Fruit fly (Drosophila melanogaster) whole organism, wandering third instar larva: ENCODE results near the gene Cka.
A peak's percentile ranks its signal among the peaks of the same experiment; 100 is the strongest.

Experiments used
- Abd-B ChIP-seq: fragments of >200 bp; optimal IDR thresholded peaks from 2 replicates; lab custom pipeline; 2017; ENCODE audit warnings: missing biosample characterization, missing genetic modification characterization
- CG32264 ChIP-seq: fragments of 200-800 bp; sonication (Bioruptor generic); optimal IDR thresholded peaks from 2 replicates; lab custom pipeline; 2016; ENCODE audit warnings: missing biosample characterization, missing genetic modification characterization
- CG9705 ChIP-seq: fragments of 200-800 bp; sonication (Bioruptor generic); optimal IDR thresholded peaks from 2 replicates; lab custom pipeline; 2018; ENCODE audit warnings: missing biosample characterization, mild to moderate bottlenecking, missing genetic modification characterization
- CrebA ChIP-seq: fragments of 200-800 bp; sonication (Bioruptor generic); optimal IDR thresholded peaks from 2 replicates; lab custom pipeline; 2016; ENCODE audit warnings: missing biosample characterization, mild to moderate bottlenecking, missing genetic modification characterization, borderline replicate concordance
- Dfd ChIP-seq: fragments of >200 bp; optimal IDR thresholded peaks from 2 replicates; lab custom pipeline; 2017; ENCODE audit warnings: missing biosample characterization, missing genetic modification characterization
- Dif ChIP-seq: fragments of 200-275, 200-300 bp; sonication (Bioruptor generic); optimal IDR thresholded peaks from 2 replicates; lab custom pipeline; 2018; ENCODE audit warnings: missing biosample characterization, missing genetic modification characterization; ENCODE audit not compliant: partially characterized antibody
- GATAd ChIP-seq: sonication (Bioruptor generic); optimal IDR thresholded peaks from 2 replicates; lab custom pipeline; 2016; ENCODE audit warnings: missing biosample characterization, missing genetic modification characterization
- HLH106 ChIP-seq: fragments of 200-800 bp; optimal IDR thresholded peaks from 3 replicates; lab custom pipeline; 2019; ENCODE audit warnings: missing biosample characterization, mild to moderate bottlenecking, missing genetic modification characterization, moderate library complexity
- Hnf4 ChIP-seq: fragments of 200-800 bp; sonication (Bioruptor generic); optimal IDR thresholded peaks from 2 replicates; lab custom pipeline; 2016; ENCODE audit warnings: missing biosample characterization, mild to moderate bottlenecking, missing genetic modification characterization
- Hr83 ChIP-seq: fragments of 200-300 bp; sonication (Bioruptor generic); optimal IDR thresholded peaks from 2 replicates; lab custom pipeline; 2016; ENCODE audit warnings: missing biosample characterization, mild to moderate bottlenecking, missing genetic modification characterization, moderate library complexity; ENCODE audit not compliant: poor library complexity, severe bottlenecking
- Jra ChIP-seq: sonication (Bioruptor generic); optimal IDR thresholded peaks from 2 replicates; lab custom pipeline; 2016; ENCODE audit warnings: missing biosample characterization, missing genetic modification characterization
- N ChIP-seq: fragments of >200 bp; optimal IDR thresholded peaks from 2 replicates; lab custom pipeline; 2018; ENCODE audit warnings: missing biosample characterization, missing external identifiers, missing genetic modification characterization
- OdsH ChIP-seq: fragments of 200-800 bp; sonication (Bioruptor generic); optimal IDR thresholded peaks from 2 replicates; lab custom pipeline; 2016; ENCODE audit warnings: missing biosample characterization, mild to moderate bottlenecking, missing genetic modification characterization
- Rel ChIP-seq, 2 experiments: fragments of 200-800 bp; sonication (Bioruptor generic) in 1 of 2; optimal IDR thresholded peaks; 2 replicates in 1 of 2; 3 replicates in 1 of 2; lab custom pipeline; 2016 to 2019; ENCODE audit warnings: mild to moderate bottlenecking in 2 of 2, missing biosample characterization in 2 of 2, missing genetic modification characterization in 2 of 2, moderate library complexity in 1 of 2
- Sp1 ChIP-seq: fragments of 200-800 bp; sonication (Bioruptor generic); optimal IDR thresholded peaks from 3 replicates; lab custom pipeline; 2019; ENCODE audit warnings: missing biosample characterization, mild to moderate bottlenecking, missing genetic modification characterization, moderate library complexity
- Vsx2 ChIP-seq: fragments of 200-300, 225-300 bp; sonication (Bioruptor generic); optimal IDR thresholded peaks from 2 replicates; lab custom pipeline; 2018; ENCODE audit warnings: missing biosample characterization, missing genetic modification characterization; ENCODE audit not compliant: partially characterized antibody
- br ChIP-seq: fragments of 200-800 bp; sonication (Bioruptor generic); optimal IDR thresholded peaks from 2 replicates; lab custom pipeline; 2016; ENCODE audit warnings: missing biosample characterization, missing genetic modification characterization
- brk ChIP-seq: fragments of 200-800 bp; sonication (Bioruptor generic); optimal IDR thresholded peaks from 2 replicates; lab custom pipeline; 2016; ENCODE audit warnings: missing biosample characterization, mild to moderate bottlenecking, missing genetic modification characterization
- dl ChIP-seq, 2 experiments: fragments of 175-275, 200-275 bp in 1 of 2; fragments of 200-275 bp in 1 of 2; sonication (Bioruptor generic); optimal IDR thresholded peaks; lab custom pipeline; 2018; ENCODE audit warnings: mild to moderate bottlenecking in 2 of 2, missing biosample characterization in 2 of 2, missing genetic modification characterization in 2 of 2, moderate library complexity in 2 of 2; ENCODE audit not compliant: partially characterized antibody in 2 of 2, insufficient read depth in 1 of 2
- dmrt93B ChIP-seq: fragments of 200-800 bp; sonication (Bioruptor generic); optimal IDR thresholded peaks from 2 replicates; lab custom pipeline; 2018; ENCODE audit warnings: missing biosample characterization, mild to moderate bottlenecking, missing genetic modification characterization
- dsf ChIP-seq: sonication (Bioruptor generic); optimal IDR thresholded peaks from 2 replicates; lab custom pipeline; 2016; ENCODE audit warnings: missing biosample characterization, missing genetic modification characterization, borderline replicate concordance
- ey ChIP-seq: fragments of 200-800 bp; sonication (Bioruptor generic); optimal IDR thresholded peaks from 2 replicates; lab custom pipeline; 2016; ENCODE audit warnings: missing biosample characterization, missing genetic modification characterization
- foxo ChIP-seq, 2 experiments: fragments of 200-800 bp; sonication (Bioruptor generic); optimal IDR thresholded peaks; 2 replicates in 1 of 2; 3 replicates in 1 of 2; lab custom pipeline; 2016 to 2017; ENCODE audit warnings: missing biosample characterization in 2 of 2, missing genetic modification characterization in 2 of 2
- fru ChIP-seq: fragments of 200-800 bp; sonication (Bioruptor generic); optimal IDR thresholded peaks from 3 replicates; lab custom pipeline; 2016; ENCODE audit warnings: missing biosample characterization, mild to moderate bottlenecking, missing genetic modification characterization
- h ChIP-seq: fragments of 200-800 bp; sonication (Bioruptor generic); optimal IDR thresholded peaks from 3 replicates; lab custom pipeline; 2016; ENCODE audit warnings: missing biosample characterization, mild to moderate bottlenecking, missing genetic modification characterization
- jim ChIP-seq: fragments of 175-275, 200-325 bp; sonication (Bioruptor generic); optimal IDR thresholded peaks from 2 replicates; lab custom pipeline; 2016; ENCODE audit warnings: missing biosample characterization, mild to moderate bottlenecking, missing genetic modification characterization
- lola ChIP-seq: fragments of >200 bp; optimal IDR thresholded peaks from 2 replicates; lab custom pipeline; 2017; ENCODE audit warnings: missing biosample characterization, missing genetic modification characterization
- pan ChIP-seq: fragments of >200 bp; optimal IDR thresholded peaks from 2 replicates; lab custom pipeline; 2017
- psq ChIP-seq: fragments of 200-800 bp; sonication (Bioruptor generic); optimal IDR thresholded peaks from 3 replicates; lab custom pipeline; 2017; ENCODE audit warnings: missing biosample characterization, mild to moderate bottlenecking, missing genetic modification characterization, moderate library complexity
- rgr ChIP-seq: fragments of 200-800 bp; sonication (Bioruptor generic); optimal IDR thresholded peaks from 3 replicates; lab custom pipeline; 2016; ENCODE audit warnings: missing biosample characterization, mild to moderate bottlenecking, missing genetic modification characterization
- sage ChIP-seq: fragments of 200-800 bp; sonication (Bioruptor generic); optimal IDR thresholded peaks from 2 replicates; lab custom pipeline; 2016; ENCODE audit warnings: missing biosample characterization, mild to moderate bottlenecking, missing genetic modification characterization
- sv ChIP-seq: fragments of 200-800 bp; sonication (Bioruptor generic); optimal IDR thresholded peaks from 3 replicates; lab custom pipeline; 2016; ENCODE audit warnings: missing biosample characterization, missing genetic modification characterization
- tai ChIP-seq: sonication (Bioruptor generic); optimal IDR thresholded peaks from 2 replicates; lab custom pipeline; 2016; ENCODE audit warnings: missing biosample characterization, missing genetic modification characterization
- woc ChIP-seq: sonication (Bioruptor generic); optimal IDR thresholded peaks from 2 replicates; lab custom pipeline; 2016; ENCODE audit warnings: missing biosample characterization, mild to moderate bottlenecking, missing genetic modification characterization

Gene Cka

DNA sequence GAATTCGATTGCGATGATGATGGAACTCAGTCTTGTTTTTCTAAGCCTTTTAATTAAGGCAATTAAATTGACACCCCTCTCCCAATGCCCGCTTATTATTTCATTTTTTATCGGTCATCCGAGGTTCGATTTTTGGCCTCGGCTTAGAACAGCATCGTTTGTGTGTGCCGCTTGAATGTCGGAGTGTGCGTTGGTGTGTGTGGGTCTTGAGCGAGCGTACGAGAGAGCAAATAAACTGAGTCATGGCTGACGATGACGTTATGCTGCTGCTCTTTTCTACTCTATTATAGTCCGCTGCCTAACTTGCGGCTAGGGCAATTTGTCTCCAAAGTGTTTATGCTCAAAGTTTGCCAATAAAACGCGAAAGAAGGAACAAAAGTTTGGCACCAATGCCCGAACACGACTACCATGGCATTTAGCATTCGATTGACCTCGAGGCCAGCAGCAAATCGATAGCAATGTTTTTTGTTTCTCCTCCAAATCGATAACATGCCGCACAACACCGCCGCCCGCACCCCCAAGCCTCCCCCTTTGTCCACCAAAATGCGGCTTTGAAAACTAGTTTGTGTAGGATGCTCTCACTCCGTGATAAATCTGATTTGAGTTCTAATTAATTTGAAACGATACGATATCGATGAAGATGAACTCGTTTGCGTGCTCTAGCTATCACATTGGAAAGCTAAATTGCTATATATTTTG lies 55.1 kb downstream of the Cka start:
- TF ChIP-seq lola (GFP tag; lab: Kevin White, UChicago) (no peak), psq (GFP tag; lab: Kevin White, UChicago) (no peak), CG32264 (no peak), sage (GFP tag; lab: Kevin White, UChicago) (no peak), Dfd (GFP tag; lab: Kevin White, UChicago) (no peak), fru (no peak), CrebA (no peak), br (GFP tag; lab: Kevin White, UChicago) (no peak), Rel (GFP tag; optimal IDR thresholded peaks at IDR 0.05; lab: Kevin White, UChicago) (no peak), Rel (tag; optimal IDR thresholded peaks at IDR 0.05; lab: Kevin White, UChicago) (no peak), brk (no peak), Hnf4 (no peak), Vsx2 (GFP tag; lab: Kevin White, UChicago) (no peak), HLH106 (tag; lab: Kevin White, UChicago) (no peak)

dm6 chr2L:8086736-8087467 lies 56.4 kb downstream of the Cka start:
- TF ChIP-seq lola (GFP tag; lab: Kevin White, UChicago): no peak
- TF ChIP-seq sage (GFP tag; lab: Kevin White, UChicago): no peak
- no peak for TF ChIP-seq Rel (GFP tag; optimal IDR thresholded peaks at IDR 0.05; lab: Kevin White, UChicago)
- peak; percentile 3 for TF ChIP-seq Rel (tag; optimal IDR thresholded peaks at IDR 0.05; lab: Kevin White, UChicago)
- no peak for TF ChIP-seq OdsH
- TF ChIP-seq CrebA: no peak
- no peak for TF ChIP-seq ey (GFP tag; lab: Kevin White, UChicago)
- TF ChIP-seq dsf: no peak
- TF ChIP-seq rgr (GFP tag; lab: Kevin White, UChicago): peak; percentile 11
- peak; percentile 15 for TF ChIP-seq HLH106 (tag; lab: Kevin White, UChicago)
- TF ChIP-seq N (GFP tag; lab: Kevin White, UChicago): no peak
- TF ChIP-seq brk: no peak
- peak; percentile 25 for TF ChIP-seq h (GFP tag; lab: Kevin White, UChicago)
- TF ChIP-seq br (GFP tag; lab: Kevin White, UChicago): peak; percentile 19
- no peak for TF ChIP-seq sv

- no peak for TF ChIP-seq dsf
- no peak for TF ChIP-seq dmrt93B (GFP tag; lab: Kevin White, UChicago)
- TF ChIP-seq Vsx2 (GFP tag; lab: Kevin White, UChicago): no peak
- no peak for TF ChIP-seq HLH106 (tag; lab: Kevin White, UChicago)
- no peak for TF ChIP-seq Jra
- TF ChIP-seq Dif (GFP tag; lab: Kevin White, UChicago): no peak
- TF ChIP-seq Rel (GFP tag; optimal IDR thresholded peaks at IDR 0.05; lab: Kevin White, UChicago): no peak
- TF ChIP-seq Rel (tag; optimal IDR thresholded peaks at IDR 0.05; lab: Kevin White, UChicago): peak; percentile 16
- TF ChIP-seq jim: no peak
Measured at dm6 chr2L:8087468-8087789, 56.9 kb downstream of the Cka start.

dm6 chr2L:8088025-8088789 lies 57.7 kb downstream of the Cka start:
- peak; percentile 47 for TF ChIP-seq OdsH
- no peak for TF ChIP-seq brk
- no peak for TF ChIP-seq CG32264
- no peak for TF ChIP-seq dsf
- no peak for TF ChIP-seq HLH106 (tag; lab: Kevin White, UChicago)
- TF ChIP-seq ey (GFP tag; lab: Kevin White, UChicago): peak; percentile 34
- no peak for TF ChIP-seq pan (lab: Kevin White, UChicago)
- TF ChIP-seq CrebA: no peak
- TF ChIP-seq lola (GFP tag; lab: Kevin White, UChicago): peak; percentile 29
- peak; percentile 48 for TF ChIP-seq fru
- TF ChIP-seq Hr83 (GFP tag; lab: Kevin White, UChicago): no peak
- peak; percentile 2 to 43 for TF ChIP-seq foxo (GFP tag; optimal IDR thresholded peaks at IDR 0.05; lab: Kevin White, UChicago)
- TF ChIP-seq CG9705: no peak
- no peak for TF ChIP-seq dmrt93B (GFP tag; lab: Kevin White, UChicago)
- peak; percentile 39 for TF ChIP-seq Vsx2 (GFP tag; lab: Kevin White, UChicago)
- TF ChIP-seq tai (GFP tag; lab: Kevin White, UChicago): no peak
- no peak for TF ChIP-seq Hnf4
- no peak for TF ChIP-seq Rel (GFP tag; optimal IDR thresholded peaks at IDR 0.05; lab: Kevin White, UChicago)
- no peak for TF ChIP-seq Rel (tag; optimal IDR thresholded peaks at IDR 0.05; lab: Kevin White, UChicago)
- TF ChIP-seq GATAd (GFP tag; lab: Kevin White, UChicago): no peak
- peak; percentile 7 for TF ChIP-seq woc (GFP tag; lab: Kevin White, UChicago)
- TF ChIP-seq br (GFP tag; lab: Kevin White, UChicago): peak; percentile 44
- no peak for TF ChIP-seq sv
- no peak for TF ChIP-seq Jra
- TF ChIP-seq N (GFP tag; lab: Kevin White, UChicago): no peak
- no peak for TF ChIP-seq Dfd (GFP tag; lab: Kevin White, UChicago)
- peak; percentile 8 for TF ChIP-seq Sp1 (GFP tag; lab: Kevin White, UChicago)
- TF ChIP-seq jim: no peak
- no peak for TF ChIP-seq Abd-B (GFP tag; lab: Kevin White, UChicago)
- peak; percentile 37 for TF ChIP-seq h (GFP tag; lab: Kevin White, UChicago)
- no peak for TF ChIP-seq psq (GFP tag; lab: Kevin White, UChicago)
- no peak for TF ChIP-seq dl (GFP tag; optimal IDR thresholded peaks at IDR 0.05; lab: Kevin White, UChicago; ENCODE audit: insufficient read depth in 1 of 2, partially characterized antibody in 2 of 2)
